Worm (Caenorhabditis elegans): ENCODE results near the gene npr-28.

DNA sequence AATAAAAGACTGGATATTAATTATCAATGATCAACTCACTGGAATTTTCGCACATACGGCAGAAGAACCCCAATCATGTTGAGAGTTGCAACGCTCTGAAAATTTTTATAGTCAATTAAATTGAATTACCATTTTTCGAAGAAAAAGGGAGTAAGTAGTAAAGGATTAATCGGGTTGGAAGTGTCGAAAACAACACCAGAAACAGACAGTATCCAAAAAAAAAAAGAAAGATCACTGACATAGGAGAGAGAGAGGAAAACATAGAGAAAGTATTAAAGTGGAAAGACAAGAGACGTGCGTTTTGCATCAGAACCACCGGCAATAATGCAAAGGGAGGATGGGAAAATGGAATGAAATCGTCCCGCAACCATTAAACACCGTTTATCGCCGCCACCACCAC, 48.6 kb downstream of the npr-28 start, which contains the start of gene inx-5:
- TF ChIP-seq ref-1 (GFP tag; conservative IDR thresholded peaks at IDR 0.05) (no peak), ztf-23 (GFP tag; IDR thresholded peaks at IDR 0.05) (no peak), med-1 (GFP tag; optimal IDR thresholded peaks at IDR 0.05; ENCODE audit: insufficient read depth) (no peak), flt-1 (GFP tag; IDR thresholded peaks at IDR 0.05) (no peak), tab-1 (GFP tag; IDR thresholded peaks at IDR 0.05) (no peak), cog-1 (tag; optimal IDR thresholded peaks at IDR 0.05) (no peak), ztf-29 (GFP tag; IDR thresholded peaks at IDR 0.05) (no peak), klf-2 (GFP tag; conservative IDR thresholded peaks at IDR 0.05) (no peak)

Data from whole organism, midembryonic.